Worm (Caenorhabditis elegans) whole organism, midembryonic: Measurements from ENCODE around the gene R04E5.9.

Source experiments
- klf-2 ChIP-seq: fragments of 200-800 bp; sonication (Bioruptor generic); conservative IDR thresholded peaks from 2 replicates; pipeline ENCODE4 v1.3.6; 2022; ENCODE audit warnings: missing genetic modification reagents, missing genetic modification characterization, missing compliant biosample characterization
- ref-1 ChIP-seq: fragments of 200-800 bp; sonication (Bioruptor generic); conservative IDR thresholded peaks from 2 replicates; pipeline ENCODE4 v1.3.6; 2022; ENCODE audit warnings: missing genetic modification reagents, missing genetic modification characterization, missing compliant biosample characterization

ce11 chrX:8835405-8835804 is 24.5 kb upstream of the R04E5.9 start, which contains the start of gene sec-15:
- TF ChIP-seq klf-2 (GFP tag; lab: Robert Waterston, UW) (no peak), ref-1 (GFP tag; lab: Robert Waterston, UW) (no peak)
